Worm (Caenorhabditis elegans) whole organism, young adult: ENCODE results near the gene C31B8.7.

Experiments
- B0019.2 ChIP-seq: fragments of 200-800 bp; sonication (Bioruptor generic); conservative IDR thresholded peaks from 2 replicates; pipeline ENCODE4 v1.3.6; 2022; ENCODE audit warnings: missing genetic modification reagents, missing genetic modification characterization, missing compliant biosample characterization
- F33H1.4 ChIP-seq: fragments of 200-800 bp; sonication (Bioruptor generic); IDR thresholded peaks from 2 replicates; pipeline ENCODE4 v1.3.6; 2022; ENCODE audit warnings: missing genetic modification reagents, missing genetic modification characterization, missing compliant biosample characterization
- F57C9.4 ChIP-seq: sonication (generic microtip); optimal IDR thresholded peaks from 2 replicates; lab custom pipeline; 2017; ENCODE audit warnings: mild to moderate bottlenecking, missing genetic modification characterization, missing compliant biosample characterization
- K11D2.4 ChIP-seq: fragments of 200-800 bp; sonication (Bioruptor generic); IDR thresholded peaks from 2 replicates; pipeline ENCODE4 v1.3.6; 2022; ENCODE audit warnings: missing genetic modification reagents, missing genetic modification characterization, missing compliant biosample characterization
- gei-17 ChIP-seq: fragments of 200-800 bp; sonication (Bioruptor generic); optimal IDR thresholded peaks from 2 replicates; lab custom pipeline; 2018; ENCODE audit warnings: mild to moderate bottlenecking, missing genetic modification characterization, missing compliant biosample characterization
- hmg-1.2 ChIP-seq: fragments of 200-800 bp; sonication (Bioruptor generic); IDR thresholded peaks from 2 replicates; pipeline ENCODE4 v1.3.6; 2022; ENCODE audit warnings: missing genetic modification reagents, missing genetic modification characterization, missing compliant biosample characterization
- hsf-1 ChIP-seq: fragments of 200-800 bp; sonication (Bioruptor generic); IDR thresholded peaks from 2 replicates; pipeline ENCODE4 v1.3.6; 2022; ENCODE audit warnings: missing genetic modification reagents, missing genetic modification characterization, missing compliant biosample characterization
- lir-1 ChIP-seq: fragments of 200-800 bp; sonication (Bioruptor generic); conservative IDR thresholded peaks from 2 replicates; pipeline ENCODE4 v1.3.6; 2022; ENCODE audit warnings: missing genetic modification reagents, missing genetic modification characterization, missing compliant biosample characterization

DNA sequence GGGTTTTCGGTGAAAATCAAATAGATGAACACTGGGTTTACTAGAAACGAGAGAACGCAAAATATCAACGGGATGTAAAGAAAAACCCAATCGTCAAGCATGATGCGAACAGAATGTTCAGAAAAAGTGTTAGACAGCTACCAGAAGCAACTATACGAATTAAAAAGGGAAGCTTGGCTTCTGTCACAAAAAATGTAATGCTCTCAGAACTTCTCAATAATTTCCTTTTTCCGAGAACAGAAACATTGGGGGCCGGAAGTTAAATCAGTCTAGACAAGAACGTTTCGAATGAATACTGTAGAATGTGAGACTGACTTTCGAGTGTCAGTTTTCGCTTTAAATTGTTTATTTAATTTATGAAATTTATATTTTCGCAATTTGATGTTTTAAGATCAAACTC, 43.4 kb downstream of the C31B8.7 start, which contains the start of gene srj-54:
- TF ChIP-seq K11D2.4 (GFP tag; lab: Robert Waterston, UW) = no peak
- no peak for TF ChIP-seq hsf-1 (GFP tag; lab: Robert Waterston, UW)
- no peak for TF ChIP-seq F33H1.4
- TF ChIP-seq hmg-1.2 (GFP tag; lab: Robert Waterston, UW) = no peak
- TF ChIP-seq lir-1 (GFP tag; lab: Robert Waterston, UW) = no peak
- no peak for TF ChIP-seq F57C9.4 (tag; lab: Kevin White, UChicago)
- no peak for TF ChIP-seq B0019.2
- TF ChIP-seq gei-17 (GFP tag; lab: Kevin White, UChicago) = no peak
